Worm (Caenorhabditis elegans): ENCODE data around the gene ran-2.

Gene ran-2

DNA sequence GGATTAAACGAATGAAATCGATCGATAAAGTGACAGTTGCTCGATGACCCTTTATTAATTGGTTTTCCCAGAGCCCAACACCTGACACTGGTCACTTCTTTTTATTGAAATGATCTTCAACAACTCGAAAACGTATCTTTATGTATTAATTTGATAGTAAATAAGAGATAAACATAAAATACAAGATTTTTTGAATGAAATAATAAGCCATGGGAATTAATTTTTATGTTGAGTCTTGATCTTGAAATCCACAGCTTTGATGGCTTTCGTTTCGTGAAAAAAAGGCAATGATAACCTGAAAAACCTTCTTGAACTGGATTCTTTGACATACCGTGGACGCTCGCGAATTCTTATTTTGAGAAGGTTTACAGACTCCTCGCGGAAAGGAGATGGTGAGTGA, 25.8 kb upstream of the ran-2 start, which contains the start of gene pcp-5:
Gene pcp-5 (minus strand): TSS at position 101 of the 400 bp plus-strand sequence.
- TF ChIP-seq ceh-2 (tag; optimal IDR thresholded peaks at IDR 0.05) (no peak), unc-55 (GFP tag; optimal IDR thresholded peaks at IDR 0.05) (peak; percentile 6)

- no peak for TF ChIP-seq odd-2 (tag; optimal IDR thresholded peaks at IDR 0.05)
- TF ChIP-seq npax-4 (tag; optimal IDR thresholded peaks at IDR 0.05): no peak
- no peak for TF ChIP-seq lin-11 (tag; optimal IDR thresholded peaks at IDR 0.05)
- TF ChIP-seq lim-6 (tag; optimal IDR thresholded peaks at IDR 0.05): no peak
- TF ChIP-seq ceh-34 (tag; optimal IDR thresholded peaks at IDR 0.05): no peak
- TF ChIP-seq hlh-15 (tag; optimal IDR thresholded peaks at IDR 0.05): no peak
- TF ChIP-seq ceh-22 (tag; optimal IDR thresholded peaks at IDR 0.05): no peak
- no peak for TF ChIP-seq Y22D7AL.16 (tag; optimal IDR thresholded peaks at IDR 0.05)
- no peak for TF ChIP-seq tbx-2 (tag; optimal IDR thresholded peaks at IDR 0.05)
Observed at ce11 chrIII:7909263-7909662, 24.1 kb upstream of the ran-2 start, which contains the start of gene ZK688.1. ZK688.1 (plus strand) TSS chrIII:7909563.

- TF ChIP-seq gmeb-2 (tag; optimal IDR thresholded peaks at IDR 0.05) (no peak), lin-11 (tag; optimal IDR thresholded peaks at IDR 0.05) (no peak), hlh-30 (tag; optimal IDR thresholded peaks at IDR 0.05; ENCODE audit: insufficient read depth) (peak; percentile 81)
Observed at ce11 chrIII:7911621-7912020, 21.7 kb upstream of the ran-2 start, which contains the start of gene ZK688.7. ZK688.7 (minus strand) TSS chrIII:7911634.

ce11 chrIII:7913488-7913887, 19.8 kb upstream of the ran-2 start, which contains the start of gene ZK688.12:
ZK688.12 (minus strand) TSS chrIII:7913588.
- no peak for TF ChIP-seq ceh-18 (tag; optimal IDR thresholded peaks at IDR 0.05)

ce11 chrIII:7917667-7918066, 15.7 kb upstream of the ran-2 start, which contains the start of gene gly-3:
gly-3 (minus strand) TSS chrIII:7917767.
- TF ChIP-seq pha-2 (tag; optimal IDR thresholded peaks at IDR 0.05): no peak
- TF ChIP-seq unc-86 (tag; optimal IDR thresholded peaks at IDR 0.05): no peak
- no peak for TF ChIP-seq ceh-6 (GFP tag; optimal IDR thresholded peaks at IDR 0.05)
- TF ChIP-seq nfya-1 (tag; optimal IDR thresholded peaks at IDR 0.05): no peak
- no peak for TF ChIP-seq madf-2 (tag; optimal IDR thresholded peaks at IDR 0.05)
- no peak for TF ChIP-seq ceh-2 (tag; optimal IDR thresholded peaks at IDR 0.05)
- no peak for TF ChIP-seq ceh-30 (tag; optimal IDR thresholded peaks at IDR 0.05)
- no peak for TF ChIP-seq pax-1 (tag; optimal IDR thresholded peaks at IDR 0.05)
- TF ChIP-seq fax-1 (tag; optimal IDR thresholded peaks at IDR 0.05): no peak

DNA sequence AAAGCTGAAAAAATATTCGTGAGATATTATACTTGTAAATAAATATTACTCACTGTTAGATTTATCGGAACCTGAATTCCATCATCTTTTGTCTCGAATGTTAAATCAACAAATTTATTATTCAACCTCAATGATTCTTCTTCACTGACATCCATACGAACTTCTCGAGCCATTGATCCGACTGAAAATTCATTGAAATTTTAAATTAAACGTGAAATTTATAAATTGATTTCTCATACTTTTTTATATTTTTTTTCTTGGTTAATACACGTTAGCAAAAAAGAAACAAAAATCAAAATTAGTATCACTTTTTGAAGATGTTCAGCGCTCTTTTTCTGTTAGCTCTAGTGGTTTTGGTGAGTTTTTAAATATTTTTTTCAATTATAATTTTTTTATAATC, 13.5 kb upstream of the ran-2 start, which contains the start of gene C29E4.14:
Gene C29E4.14 (plus strand): TSS at position 301 of the 400 bp plus-strand sequence.
- no peak for TF ChIP-seq lin-11 (tag; optimal IDR thresholded peaks at IDR 0.05)

DNA sequence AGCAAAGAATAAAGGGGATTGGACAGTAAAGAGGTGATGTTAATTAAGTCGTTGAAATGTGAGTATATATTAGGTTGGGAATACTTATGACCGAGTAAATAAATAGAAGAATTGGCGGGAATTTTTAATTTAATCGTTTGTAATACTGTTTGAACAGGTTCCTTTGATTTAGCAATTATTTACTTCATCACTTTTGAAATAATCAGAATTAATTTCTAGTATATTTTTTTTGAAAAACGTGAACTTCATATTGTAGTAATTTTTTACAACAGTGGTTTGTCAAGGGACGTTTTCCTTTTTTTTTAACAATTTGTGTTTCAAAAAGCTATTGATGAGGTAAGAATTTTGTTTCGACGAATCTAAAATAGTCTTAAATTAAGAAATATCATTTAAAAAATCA, 11.1 kb upstream of the ran-2 start, which contains the start of gene C29E4.17:
Gene C29E4.17 (plus strand): TSS at position 301 of the 400 bp plus-strand sequence.
- TF ChIP-seq fkh-10 (GFP tag; optimal IDR thresholded peaks at IDR 0.05): no peak
- no peak for TF ChIP-seq sox-2 (GFP tag; IDR thresholded peaks at IDR 0.05)
- no peak for TF ChIP-seq K09A11.1 (tag; optimal IDR thresholded peaks at IDR 0.05; ENCODE audit: insufficient read depth)
- TF ChIP-seq fax-1 (tag; optimal IDR thresholded peaks at IDR 0.05): no peak
- no peak for TF ChIP-seq C08G9.2 (tag; optimal IDR thresholded peaks at IDR 0.05)
- TF ChIP-seq ttx-3 (tag; optimal IDR thresholded peaks at IDR 0.05): no peak
- no peak for TF ChIP-seq rnt-1 (tag; optimal IDR thresholded peaks at IDR 0.05)

ce11 chrIII:7924821-7925220, 8.5 kb upstream of the ran-2 start, which contains the start of gene tag-250:
tag-250 (minus strand) TSS chrIII:7924921.
- TF ChIP-seq F13H6.1 (tag; optimal IDR thresholded peaks at IDR 0.05) (no peak), pha-2 (tag; optimal IDR thresholded peaks at IDR 0.05) (no peak), pha-4 (tag; optimal IDR thresholded peaks at IDR 0.05) (no peak), K02D7.2 (tag; optimal IDR thresholded peaks at IDR 0.05) (no peak), sox-2 (GFP tag; IDR thresholded peaks at IDR 0.05) (no peak), unc-55 (GFP tag; optimal IDR thresholded peaks at IDR 0.05) (no peak), dve-1 (tag; optimal IDR thresholded peaks at IDR 0.05) (no peak), lim-6 (tag; optimal IDR thresholded peaks at IDR 0.05) (no peak)
